Fruit fly (Drosophila melanogaster): ENCODE data around the gene Ir85a.
A peak's percentile ranks its signal among the peaks of the same experiment; 100 is the strongest.

Ir85a gene

dm6 chr3R:8794384-8794783 is at the start of gene Ir85a:
Ir85a (plus strand) TSS chr3R:8794684.
- TF ChIP-seq CG17801 (GFP tag; optimal IDR thresholded peaks at IDR 0.05; ENCODE audit: partially characterized antibody): no peak

DNA sequence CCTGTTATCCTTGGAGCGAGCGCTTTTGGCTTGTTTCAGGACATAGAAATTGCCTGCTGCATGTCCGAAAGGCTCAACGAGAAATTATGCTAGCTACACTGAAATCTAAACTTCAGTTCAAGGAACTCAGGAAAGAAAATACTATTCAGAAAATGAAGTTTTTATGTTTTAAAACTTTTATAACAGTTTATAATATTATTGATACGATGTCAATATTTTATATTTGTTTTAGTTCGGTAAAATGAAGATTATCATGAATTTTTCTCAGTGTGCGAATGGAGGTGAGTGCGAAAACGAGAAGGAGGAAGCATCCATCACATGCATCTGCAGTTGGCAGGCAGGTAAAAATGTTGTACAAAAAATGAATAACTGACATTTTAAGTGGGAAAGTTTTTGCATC is 48.1 kb upstream of the Ir85a start:
- peak; percentile 78 for TF ChIP-seq CG17801 (GFP tag; optimal IDR thresholded peaks at IDR 0.05; ENCODE audit: partially characterized antibody)

- no peak for TF ChIP-seq CG17801 (GFP tag; optimal IDR thresholded peaks at IDR 0.05; ENCODE audit: partially characterized antibody)
Measured at dm6 chr3R:8747134-8747870, 47.2 kb upstream of the Ir85a start, which contains the start of the genes CG9801 and Nasp. CG9801 (minus strand) TSS chr3R:8747675. Nasp (plus strand) TSS chr3R:8747798.

DNA sequence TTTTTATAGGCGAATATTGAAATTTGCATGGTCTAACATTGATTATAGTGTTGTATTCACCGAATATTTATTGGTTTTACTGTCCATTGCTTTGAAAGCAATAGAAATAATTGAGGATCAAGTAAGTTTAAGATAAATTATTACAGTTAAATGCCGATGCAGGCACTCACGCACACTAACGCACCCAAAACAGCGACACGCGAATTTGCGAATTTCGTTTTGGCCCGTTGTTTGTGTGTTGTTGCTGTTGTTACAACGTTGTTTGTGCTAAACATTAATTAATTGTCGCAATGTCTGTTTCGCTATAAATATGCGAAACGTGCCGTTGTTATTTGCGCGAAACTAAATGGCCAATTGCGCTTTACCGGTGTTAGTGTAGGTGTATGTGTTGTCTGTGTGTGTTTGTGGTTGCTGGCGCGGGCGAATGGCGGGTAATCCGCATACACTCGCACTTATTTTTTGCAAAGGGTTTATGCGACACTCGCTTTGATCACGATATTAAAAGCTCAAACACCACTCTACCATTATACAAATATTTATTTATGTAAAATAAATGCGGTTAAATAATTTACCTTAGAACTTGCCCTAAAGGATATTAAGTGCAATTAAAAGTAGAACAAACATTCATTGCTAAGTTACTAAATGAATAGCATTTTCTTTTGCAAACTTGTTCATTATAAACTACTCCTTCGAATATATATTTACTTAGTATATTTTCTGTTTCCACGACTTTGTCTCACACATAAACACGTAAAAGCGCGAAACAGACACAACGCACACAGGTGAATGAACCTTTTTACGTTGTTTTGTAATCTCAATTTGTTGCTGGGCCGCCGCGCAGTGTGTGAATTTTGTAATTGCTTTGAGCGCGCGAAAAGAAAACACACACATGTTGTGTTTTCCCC is 46.4 kb upstream of the Ir85a start:
- TF ChIP-seq CG17801 (GFP tag; optimal IDR thresholded peaks at IDR 0.05; ENCODE audit: partially characterized antibody): peak; percentile 91

DNA sequence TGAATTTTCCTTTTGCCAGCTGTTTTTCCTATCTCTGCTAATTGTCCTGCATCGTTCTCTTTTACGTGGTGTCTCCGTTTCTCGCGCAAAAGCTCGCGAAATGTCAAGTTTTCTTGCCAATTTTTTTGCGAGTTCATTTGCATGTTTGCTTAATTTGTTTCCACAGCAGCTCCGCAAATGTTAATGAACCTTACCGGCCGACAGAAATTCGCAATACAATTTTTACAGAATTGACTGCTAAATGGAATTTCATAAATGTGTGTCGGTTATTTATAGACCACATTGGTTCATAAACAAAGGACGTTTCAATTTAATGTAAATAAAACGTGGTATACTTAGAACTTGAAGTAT is 45.7 kb upstream of the Ir85a start:
- TF ChIP-seq CG17801 (GFP tag; optimal IDR thresholded peaks at IDR 0.05; ENCODE audit: partially characterized antibody): no peak

DNA sequence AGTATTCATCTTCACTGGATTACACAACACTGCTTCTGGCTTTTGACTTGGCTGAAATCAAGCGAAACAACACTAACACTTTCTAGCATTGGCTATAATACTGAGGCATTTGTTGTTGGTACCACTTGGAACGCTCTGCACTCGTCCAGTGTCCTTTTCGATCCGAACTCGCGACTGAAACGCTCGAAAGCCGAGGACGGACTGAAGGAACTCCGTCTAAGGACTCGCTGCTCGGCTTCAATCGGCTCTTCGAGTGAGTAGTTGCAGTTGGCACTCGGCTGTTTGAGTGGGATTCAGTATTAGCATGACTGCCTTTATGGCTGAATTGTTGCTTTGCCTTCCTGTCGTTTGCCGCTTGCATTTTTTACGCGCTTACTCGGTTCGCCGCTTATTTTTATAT is 26.5 kb upstream of the Ir85a start, which contains the start of the genes CG34135 and CG11768:
TSS of gene CG34135 (minus strand) at position 194 of the 400 bp plus-strand sequence.
TSS of gene CG11768 (minus strand) at position 203 of the 400 bp plus-strand sequence.
- no peak for TF ChIP-seq CG17801 (GFP tag; optimal IDR thresholded peaks at IDR 0.05; ENCODE audit: partially characterized antibody)

dm6 chr3R:8769094-8769493 is 25.4 kb upstream of the Ir85a start, which contains the start of gene CG8236:
CG8236 (plus strand) TSS chr3R:8769394.
- TF ChIP-seq CG17801 (GFP tag; optimal IDR thresholded peaks at IDR 0.05; ENCODE audit: partially characterized antibody): no peak

dm6 chr3R:8772591-8772990 is 21.9 kb upstream of the Ir85a start, which contains the start of gene CG13318:
CG13318 (minus strand) TSS chr3R:8772691.
- no peak for TF ChIP-seq CG17801 (GFP tag; optimal IDR thresholded peaks at IDR 0.05; ENCODE audit: partially characterized antibody)

DNA sequence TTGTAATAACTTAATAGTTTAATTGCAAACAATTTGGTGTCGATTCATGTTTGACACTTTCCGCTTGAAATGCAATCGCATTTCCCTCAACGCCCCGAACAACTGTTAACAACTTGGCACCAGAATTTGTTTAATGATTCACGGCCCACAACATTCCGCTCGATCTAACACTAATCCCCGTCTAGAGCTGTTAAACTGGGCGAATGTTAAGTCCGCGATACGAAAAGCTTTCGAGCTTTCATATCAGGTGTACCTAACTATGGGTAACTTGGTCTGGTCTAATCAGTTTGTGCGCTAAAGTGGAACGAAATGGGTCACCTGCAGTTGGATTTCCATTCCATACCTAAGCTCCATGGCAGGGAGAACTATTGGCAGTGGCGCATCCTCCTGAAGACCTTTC is 21.3 kb upstream of the Ir85a start, which contains the start of gene CG34301:
TSS of gene CG34301 (plus strand) at position 301 of the 400 bp plus-strand sequence.
- TF ChIP-seq CG17801 (GFP tag; optimal IDR thresholded peaks at IDR 0.05; ENCODE audit: partially characterized antibody): no peak

- TF ChIP-seq CG17801 (GFP tag; optimal IDR thresholded peaks at IDR 0.05; ENCODE audit: partially characterized antibody): no peak
Measured at dm6 chr3R:8779823-8780222, 14.7 kb upstream of the Ir85a start, which contains the start of gene CG33191. CG33191 (minus strand) TSS chr3R:8779923.

dm6 chr3R:8780689-8781088 is 13.8 kb upstream of the Ir85a start, which contains the start of gene CG33189:
CG33189 (minus strand) TSS chr3R:8780789.
- no peak for TF ChIP-seq CG17801 (GFP tag; optimal IDR thresholded peaks at IDR 0.05; ENCODE audit: partially characterized antibody)

- TF ChIP-seq CG17801 (GFP tag; optimal IDR thresholded peaks at IDR 0.05; ENCODE audit: partially characterized antibody): no peak
Measured at dm6 chr3R:8784788-8785187, 9.7 kb upstream of the Ir85a start.

- no peak for TF ChIP-seq CG17801 (GFP tag; optimal IDR thresholded peaks at IDR 0.05; ENCODE audit: partially characterized antibody)
Measured at dm6 chr3R:8785451-8785850, 9.0 kb upstream of the Ir85a start.

DNA sequence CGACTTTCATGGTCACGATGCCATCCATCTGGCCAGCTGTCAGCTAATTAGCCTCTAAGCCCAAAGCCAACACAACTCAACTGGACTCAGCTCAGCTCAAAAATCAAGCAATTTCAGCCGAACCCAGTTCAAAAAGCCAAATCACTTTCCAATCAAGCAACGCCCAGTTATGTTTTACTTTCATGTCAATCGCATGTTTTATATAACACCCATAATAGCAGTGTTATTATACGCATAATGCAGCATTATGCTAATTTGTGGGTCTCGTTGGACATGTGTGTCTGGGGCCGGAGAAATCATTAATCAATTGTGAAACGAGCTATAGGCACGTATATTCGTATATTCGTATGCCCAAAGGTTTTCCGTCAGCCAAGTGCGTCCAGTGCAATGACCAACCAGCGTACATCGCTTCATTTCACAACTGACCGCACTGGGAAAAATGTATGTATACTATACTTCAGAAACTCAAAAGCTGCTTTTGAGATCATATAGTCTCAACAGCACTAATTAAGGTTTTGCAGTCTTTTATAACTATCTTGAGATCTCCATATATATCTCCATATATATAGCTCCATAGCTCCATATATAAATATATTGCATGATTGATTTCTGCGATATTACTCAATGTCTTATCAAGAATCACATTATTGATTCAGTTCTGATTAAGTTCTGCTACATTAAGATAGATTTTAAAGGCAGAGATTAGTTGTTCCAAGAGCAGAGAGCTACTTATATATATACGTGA is 6.8 kb upstream of the Ir85a start:
- TF ChIP-seq CG17801 (GFP tag; optimal IDR thresholded peaks at IDR 0.05; ENCODE audit: partially characterized antibody): no peak

All from ovary, adult (tissue).